Worm (Caenorhabditis elegans): ENCODE data around the gene arrd-25.
A peak's percentile ranks its signal among the peaks of the same experiment; 100 is the strongest.

The arrd-25 gene

ce11 chrX:14024400-14024953 is 9.1 kb upstream of the arrd-25 start:
- peak; percentile 45 for TF ChIP-seq fos-1 (tag; optimal IDR thresholded peaks at IDR 0.05)
- TF ChIP-seq snpc-4 (tag; optimal IDR thresholded peaks at IDR 0.05): no peak
- TF ChIP-seq sma-9 (GFP tag; optimal IDR thresholded peaks at IDR 0.05): peak; percentile 31
- TF ChIP-seq sma-9 (tag; optimal IDR thresholded peaks at IDR 0.05): no peak
- peak; percentile 58 for TF ChIP-seq F13H6.1 (tag; optimal IDR thresholded peaks at IDR 0.05)

ce11 chrX:14026893-14027292 is 6.7 kb upstream of the arrd-25 start:
- TF ChIP-seq C34F6.9 (tag; optimal IDR thresholded peaks at IDR 0.05) (no peak), ama-1 (optimal IDR thresholded peaks at IDR 0.05) (no peak), sem-4 (tag; optimal IDR thresholded peaks at IDR 0.05) (no peak), Y55F3AM.14 (GFP tag; optimal IDR thresholded peaks at IDR 0.05) (no peak), ceh-82 (tag; optimal IDR thresholded peaks at IDR 0.05) (no peak), skn-1 (tag; optimal IDR thresholded peaks at IDR 0.05) (no peak), aly-2 (tag; optimal IDR thresholded peaks at IDR 0.05) (no peak), nhr-11 (tag; optimal IDR thresholded peaks at IDR 0.05) (no peak), snpc-4 (tag; optimal IDR thresholded peaks at IDR 0.05) (no peak), mbf-1 (tag; optimal IDR thresholded peaks at IDR 0.05) (no peak), peb-1 (tag; optimal IDR thresholded peaks at IDR 0.05) (no peak), nhr-12 (tag; optimal IDR thresholded peaks at IDR 0.05) (no peak), nhr-21 (tag; optimal IDR thresholded peaks at IDR 0.05) (no peak)

DNA sequence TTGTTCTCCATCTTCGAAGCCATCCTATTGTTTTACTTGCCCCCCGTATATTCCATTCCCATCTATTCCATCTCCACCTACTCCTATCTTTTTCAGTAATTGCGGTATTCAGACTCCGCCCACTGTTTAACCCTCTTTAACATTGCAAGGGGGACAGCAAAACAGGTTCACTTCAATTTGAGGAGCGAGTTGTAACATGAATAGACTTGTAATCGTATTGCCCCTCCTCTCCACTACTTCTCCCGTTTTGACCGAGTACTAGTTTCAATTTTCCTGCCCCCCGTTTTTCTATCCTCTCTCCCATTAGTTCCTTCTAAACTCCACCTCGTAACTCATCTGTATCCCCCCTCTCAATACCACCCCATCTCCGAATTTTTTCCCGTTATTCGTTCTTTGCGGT is 5.1 kb upstream of the arrd-25 start:
- TF ChIP-seq alr-1 (tag; optimal IDR thresholded peaks at IDR 0.05) (no peak), fos-1 (tag; optimal IDR thresholded peaks at IDR 0.05) (no peak), sma-3 (GFP tag; optimal IDR thresholded peaks at IDR 0.05) (no peak), nhr-129 (tag; optimal IDR thresholded peaks at IDR 0.05) (no peak), nhr-21 (tag; optimal IDR thresholded peaks at IDR 0.05) (no peak), gmeb-1 (tag; optimal IDR thresholded peaks at IDR 0.05) (no peak), elt-1 (tag; optimal IDR thresholded peaks at IDR 0.05) (no peak), F13H6.1 (tag; optimal IDR thresholded peaks at IDR 0.05) (no peak), skn-1 (tag; optimal IDR thresholded peaks at IDR 0.05) (no peak), nhr-25 (tag; optimal IDR thresholded peaks at IDR 0.05) (no peak), lin-11 (tag; optimal IDR thresholded peaks at IDR 0.05) (no peak), ztf-11 (tag; optimal IDR thresholded peaks at IDR 0.05) (no peak), ceh-82 (tag; optimal IDR thresholded peaks at IDR 0.05) (no peak), lin-39 (tag; optimal IDR thresholded peaks at IDR 0.05) (no peak), mbf-1 (tag; optimal IDR thresholded peaks at IDR 0.05) (no peak)

- no peak for TF ChIP-seq ztf-1 (GFP tag; conservative IDR thresholded peaks at IDR 0.05)
- TF ChIP-seq nhr-11 (tag; optimal IDR thresholded peaks at IDR 0.05): no peak
- TF ChIP-seq C34F6.9 (tag; optimal IDR thresholded peaks at IDR 0.05): no peak
- no peak for TF ChIP-seq lin-11 (tag; optimal IDR thresholded peaks at IDR 0.05)
- TF ChIP-seq nhr-129 (tag; optimal IDR thresholded peaks at IDR 0.05): no peak
- TF ChIP-seq unc-62 (GFP tag; optimal IDR thresholded peaks at IDR 0.05): no peak
- TF ChIP-seq zag-1 (tag; optimal IDR thresholded peaks at IDR 0.05): no peak
- no peak for TF ChIP-seq nhr-21 (tag; optimal IDR thresholded peaks at IDR 0.05)
- no peak for TF ChIP-seq gmeb-1 (tag; optimal IDR thresholded peaks at IDR 0.05)
- TF ChIP-seq nhr-6 (tag; optimal IDR thresholded peaks at IDR 0.05): no peak
- no peak for TF ChIP-seq F13H6.1 (tag; optimal IDR thresholded peaks at IDR 0.05)
- TF ChIP-seq ama-1 (optimal IDR thresholded peaks at IDR 0.05): no peak
- TF ChIP-seq elt-1 (tag; optimal IDR thresholded peaks at IDR 0.05): no peak
- no peak for TF ChIP-seq blmp-1 (tag; optimal IDR thresholded peaks at IDR 0.05; ENCODE audit: insufficient read depth)
These were observed 4.2 kb upstream of the arrd-25 start for ce11 chrX:14029392-14029791.

ce11 chrX:14029872-14030271 is 3.7 kb upstream of the arrd-25 start:
- TF ChIP-seq Y55F3AM.14 (GFP tag; optimal IDR thresholded peaks at IDR 0.05): no peak
- no peak for TF ChIP-seq mab-5 (tag; optimal IDR thresholded peaks at IDR 0.05)
- TF ChIP-seq C34F6.9 (tag; optimal IDR thresholded peaks at IDR 0.05): no peak
- no peak for TF ChIP-seq crh-2 (tag; optimal IDR thresholded peaks at IDR 0.05)
- no peak for TF ChIP-seq nhr-6 (tag; optimal IDR thresholded peaks at IDR 0.05)
- TF ChIP-seq nhr-21 (tag; optimal IDR thresholded peaks at IDR 0.05): no peak
- TF ChIP-seq alr-1 (tag; optimal IDR thresholded peaks at IDR 0.05): no peak
- TF ChIP-seq ztf-1 (GFP tag; conservative IDR thresholded peaks at IDR 0.05): no peak
- TF ChIP-seq ama-1 (optimal IDR thresholded peaks at IDR 0.05): no peak
- no peak for TF ChIP-seq lin-13 (GFP tag; optimal IDR thresholded peaks at IDR 0.05)
- no peak for TF ChIP-seq R02D3.7 (tag; optimal IDR thresholded peaks at IDR 0.05)
- no peak for TF ChIP-seq nhr-10 (tag; optimal IDR thresholded peaks at IDR 0.05)
- no peak for TF ChIP-seq aly-2 (tag; optimal IDR thresholded peaks at IDR 0.05)
- no peak for TF ChIP-seq gmeb-1 (tag; optimal IDR thresholded peaks at IDR 0.05)

All from whole organism, L2 larva.